Fruit fly (Drosophila melanogaster) whole organism, prepupa: ENCODE data around the gene TfAP-2.

Experiments used
- Blimp-1 ChIP-seq: fragments of 200-800 bp; sonication (Bioruptor generic); optimal IDR thresholded peaks from 3 replicates; lab custom pipeline; 2017; ENCODE audit warnings: missing biosample characterization, missing genetic modification characterization, mild to moderate bottlenecking, moderate library complexity, missing genetic modification reagents
- CG10631 ChIP-seq: fragments of 200-800 bp; sonication (Bioruptor generic); optimal IDR thresholded peaks from 2 replicates; lab custom pipeline; 2016; ENCODE audit warnings: missing biosample characterization, missing genetic modification characterization
- CG11294 ChIP-seq: fragments of 200-800 bp; sonication (Bioruptor generic); IDR thresholded peaks from 2 replicates; pipeline ENCODE4 v1.3.6; 2022; ENCODE audit warnings: missing biosample characterization, missing genetic modification characterization
- CG15336 ChIP-seq: fragments of 200-800 bp; sonication (Bioruptor generic); IDR thresholded peaks from 2 replicates; pipeline ENCODE4 v1.3.6; 2022; ENCODE audit warnings: missing biosample characterization, missing genetic modification characterization
- CG1621 ChIP-seq: fragments of 200-800 bp; sonication (Bioruptor generic); optimal IDR thresholded peaks from 3 replicates; lab custom pipeline; 2018; ENCODE audit warnings: missing biosample characterization, mild to moderate bottlenecking, missing genetic modification characterization
- CG3032 ChIP-seq: fragments of 200-800 bp; optimal IDR thresholded peaks from 2 replicates; lab custom pipeline; 2019; ENCODE audit warnings: missing biosample characterization, mild to moderate bottlenecking, missing genetic modification characterization, moderate library complexity
- CG32006 ChIP-seq: fragments of 200-800 bp; sonication (Bioruptor generic); optimal IDR thresholded peaks from 3 replicates; lab custom pipeline; 2017; ENCODE audit warnings: missing biosample characterization, mild to moderate bottlenecking, missing genetic modification characterization
- CG34406 ChIP-seq: fragments of 200-800 bp; sonication (Bioruptor generic); optimal IDR thresholded peaks from 3 replicates; lab custom pipeline; 2016; ENCODE audit warnings: missing biosample characterization, missing genetic modification characterization
- CG3919 ChIP-seq: fragments of 200-800 bp; sonication (Bioruptor generic); optimal IDR thresholded peaks from 3 replicates; lab custom pipeline; 2016; ENCODE audit warnings: missing biosample characterization, missing genetic modification characterization
- CG6163 ChIP-seq: fragments of 200-800 bp; sonication (Bioruptor generic); IDR thresholded peaks from 3 replicates; pipeline ENCODE4 v1.3.6; 2022; ENCODE audit warnings: missing biosample characterization, missing genetic modification characterization
- CG6792 ChIP-seq: fragments of 200-800 bp; sonication (Bioruptor generic); optimal IDR thresholded peaks from 3 replicates; lab custom pipeline; 2016; ENCODE audit warnings: missing biosample characterization, missing genetic modification characterization
- CG6808 ChIP-seq: fragments of 200-800 bp; sonication (Bioruptor generic); optimal IDR thresholded peaks from 3 replicates; lab custom pipeline; 2017; ENCODE audit warnings: missing biosample characterization, missing genetic modification characterization, mild to moderate bottlenecking, moderate library complexity, missing genetic modification reagents
- CG6854 ChIP-seq: fragments of 200-800 bp; sonication (Bioruptor generic); optimal IDR thresholded peaks from 2 replicates; lab custom pipeline; 2017; ENCODE audit warnings: missing biosample characterization, mild to moderate bottlenecking, missing genetic modification characterization
- CG7368 ChIP-seq: fragments of 200-800 bp; sonication (Bioruptor generic); optimal IDR thresholded peaks from 3 replicates; lab custom pipeline; 2016; ENCODE audit warnings: missing biosample characterization, missing genetic modification characterization
- CG8119 ChIP-seq: fragments of 200-800 bp; sonication (Bioruptor generic); IDR thresholded peaks from 3 replicates; pipeline ENCODE4 v1.3.6; 2022; ENCODE audit warnings: missing biosample characterization, missing genetic modification characterization
- CG8319 ChIP-seq: fragments of 200-800 bp; sonication (Bioruptor generic); optimal IDR thresholded peaks from 3 replicates; lab custom pipeline; 2016; ENCODE audit warnings: missing biosample characterization, missing genetic modification characterization
- Eip78C ChIP-seq: fragments of 200-800 bp; sonication (Bioruptor generic); peaks from one replicate; lab custom pipeline; 2016; ENCODE audit warnings: missing biosample characterization, missing genetic modification characterization
- Eip93F ChIP-seq: fragments of 200-800 bp; sonication (Bioruptor generic); optimal IDR thresholded peaks from 2 replicates; lab custom pipeline; 2016; ENCODE audit warnings: missing biosample characterization, mild to moderate bottlenecking, missing genetic modification characterization
- Gug ChIP-seq: fragments of 200-800 bp; sonication (Bioruptor generic); IDR thresholded peaks from 2 replicates; pipeline ENCODE4 v1.3.6; 2022; ENCODE audit warnings: missing biosample characterization, missing genetic modification characterization
- Hr39 ChIP-seq: fragments of 200-800 bp; sonication (Bioruptor generic); optimal IDR thresholded peaks from 2 replicates; lab custom pipeline; 2016; ENCODE audit warnings: missing biosample characterization, missing genetic modification characterization
- Lpt ChIP-seq: fragments of 200-800 bp; sonication (Bioruptor generic); optimal IDR thresholded peaks from 3 replicates; lab custom pipeline; 2016; ENCODE audit warnings: missing biosample characterization, missing genetic modification characterization
- Sox102F ChIP-seq: fragments of 200-800 bp; sonication (Bioruptor generic); optimal IDR thresholded peaks from 2 replicates; lab custom pipeline; 2016; ENCODE audit warnings: missing biosample characterization, mild to moderate bottlenecking, missing genetic modification characterization
- Sox14 ChIP-seq: fragments of 200-800 bp; sonication (Bioruptor generic); optimal IDR thresholded peaks from 3 replicates; lab custom pipeline; 2016; ENCODE audit warnings: missing biosample characterization, missing genetic modification characterization
- Sox15 ChIP-seq: fragments of 200-800 bp; sonication (Bioruptor generic); optimal IDR thresholded peaks from 3 replicates; lab custom pipeline; 2016; ENCODE audit warnings: missing biosample characterization, missing genetic modification characterization
- achi ChIP-seq: fragments of 200-800 bp; sonication (Bioruptor generic); optimal IDR thresholded peaks from 3 replicates; lab custom pipeline; 2016; ENCODE audit warnings: missing biosample characterization, missing genetic modification characterization
- cyc ChIP-seq: fragments of 200-800 bp; sonication (Bioruptor generic); optimal IDR thresholded peaks from 3 replicates; lab custom pipeline; 2016; ENCODE audit warnings: missing biosample characterization, missing genetic modification characterization
- dsx ChIP-seq: fragments of 200-800 bp; optimal IDR thresholded peaks from 3 replicates; lab custom pipeline; 2019; ENCODE audit warnings: missing biosample characterization, mild to moderate bottlenecking, missing genetic modification characterization, moderate library complexity; ENCODE audit not compliant: poor library complexity, severe bottlenecking
- eg ChIP-seq: fragments of 200-800 bp; sonication (Bioruptor generic); IDR thresholded peaks from 3 replicates; pipeline ENCODE4 v1.3.6; 2022; ENCODE audit warnings: missing biosample characterization, missing genetic modification characterization
- esn ChIP-seq: fragments of 200-800 bp; sonication (Bioruptor generic); optimal IDR thresholded peaks from 2 replicates; lab custom pipeline; 2016; ENCODE audit warnings: missing biosample characterization, mild to moderate bottlenecking, missing genetic modification characterization, moderate library complexity
- fd59A ChIP-seq: fragments of 200-800 bp; sonication (Bioruptor generic); optimal IDR thresholded peaks from 2 replicates; lab custom pipeline; 2017; ENCODE audit warnings: missing biosample characterization, mild to moderate bottlenecking, missing genetic modification characterization, missing genetic modification reagents
- fd85E ChIP-seq: fragments of 200-800 bp; sonication (Bioruptor generic); optimal IDR thresholded peaks from 3 replicates; lab custom pipeline; 2016; ENCODE audit warnings: missing biosample characterization, missing genetic modification characterization
- fkh ChIP-seq: fragments of 200-800 bp; sonication (Bioruptor generic); optimal IDR thresholded peaks from 3 replicates; lab custom pipeline; 2017; ENCODE audit warnings: missing biosample characterization, mild to moderate bottlenecking, missing genetic modification characterization, moderate library complexity
- pdm3 ChIP-seq: fragments of 200-800 bp; sonication (Bioruptor generic); optimal IDR thresholded peaks from 3 replicates; lab custom pipeline; 2016; ENCODE audit warnings: missing biosample characterization, missing genetic modification characterization
- salr ChIP-seq, 2 experiments: fragments of 200-800 bp; sonication (Bioruptor generic); optimal IDR thresholded peaks; 3 replicates each; lab custom pipeline; 2016 to 2018; ENCODE audit warnings: missing biosample characterization in 2 of 2, missing genetic modification characterization in 2 of 2, mild to moderate bottlenecking in 1 of 2
- spab ChIP-seq: fragments of 200-800 bp; sonication (Bioruptor generic); optimal IDR thresholded peaks from 2 replicates; lab custom pipeline; 2017; ENCODE audit warnings: missing biosample characterization, mild to moderate bottlenecking, missing genetic modification characterization, missing genetic modification reagents
- ss ChIP-seq, 2 experiments: fragments of 200-800 bp; sonication (Bioruptor generic); optimal IDR thresholded peaks; 2 replicates in 1 of 2; 3 replicates in 1 of 2; lab custom pipeline; 2017 to 2018; ENCODE audit warnings: mild to moderate bottlenecking in 2 of 2, missing biosample characterization in 2 of 2, missing genetic modification characterization in 2 of 2, moderate library complexity in 1 of 2
- svp ChIP-seq: fragments of 200-800 bp; sonication (Bioruptor generic); peaks from one replicate; lab custom pipeline; 2016; ENCODE audit warnings: missing biosample characterization, missing genetic modification characterization
- vri ChIP-seq: fragments of 200-800 bp; sonication (Bioruptor generic); optimal IDR thresholded peaks from 3 replicates; lab custom pipeline; 2016; ENCODE audit warnings: missing biosample characterization, mild to moderate bottlenecking, missing genetic modification characterization

The TfAP-2 gene

dm6 chr3L:21639059-21639458, 52.4 kb downstream of the TfAP-2 start, which contains the start of gene CG32445:
CG32445 (plus strand) TSS chr3L:21639359.
- TF ChIP-seq Lpt (GFP tag; lab: Kevin White, UChicago): no peak
- no peak for TF ChIP-seq achi (GFP tag; lab: Kevin White, UChicago)
- TF ChIP-seq CG3032 (tag; lab: Kevin White, UChicago): no peak
- TF ChIP-seq CG7368 (GFP tag; lab: Kevin White, UChicago): no peak
- TF ChIP-seq CG34406 (GFP tag; lab: Kevin White, UChicago): no peak
- no peak for TF ChIP-seq cyc
- no peak for TF ChIP-seq CG10631 (GFP tag; lab: Kevin White, UChicago)
- no peak for TF ChIP-seq Blimp-1 (GFP tag; lab: Kevin White, UChicago)
- TF ChIP-seq Hr39: no peak
- TF ChIP-seq svp: no peak
- TF ChIP-seq dsx (GFP tag; lab: Kevin White, UChicago): no peak
- no peak for TF ChIP-seq pdm3 (GFP tag; lab: Kevin White, UChicago)
- TF ChIP-seq vri: no peak
- TF ChIP-seq eg (GFP tag; lab: Robert Waterston, UW): no peak
- no peak for TF ChIP-seq ss (GFP tag; optimal IDR thresholded peaks at IDR 0.05; lab: Kevin White, UChicago)
- TF ChIP-seq Eip93F (GFP tag; lab: Kevin White, UChicago): no peak
- no peak for TF ChIP-seq fd59A (GFP tag; lab: Kevin White, UChicago)
- TF ChIP-seq Gug: no peak

- TF ChIP-seq CG3919 (no peak), CG6854 (peak; percentile 54), fd59A (GFP tag; lab: Kevin White, UChicago) (no peak), eg (GFP tag; lab: Robert Waterston, UW) (peak; percentile 36; the same call in 1 of the 3 replicates), CG8119 (GFP tag; lab: Robert Waterston, UW) (peak; percentile 38; the same call in 2 of the 3 replicates), CG32006 (no peak), Eip78C (GFP tag; lab: Kevin White, UChicago) (peak; percentile 81), dsx (GFP tag; lab: Kevin White, UChicago) (no peak), fkh (GFP tag; lab: Kevin White, UChicago) (peak; percentile 14), svp (peak; percentile 66), CG11294 (no peak), CG3032 (tag; lab: Kevin White, UChicago) (peak; percentile 41), Lpt (GFP tag; lab: Kevin White, UChicago) (no peak), CG6163 (GFP tag; lab: Robert Waterston, UW) (peak; percentile 60), Sox15 (no peak), CG1621 (tag; lab: Kevin White, UChicago) (peak; percentile 42), CG15336 (GFP tag; lab: Robert Waterston, UW) (peak; percentile 25; the same call in 1 of the 2 replicates), CG8319 (GFP tag; lab: Kevin White, UChicago) (no peak), CG7368 (GFP tag; lab: Kevin White, UChicago) (no peak), Sox102F (GFP tag; lab: Kevin White, UChicago) (no peak), Hr39 (no peak), Gug (no peak), salr (GFP tag; optimal IDR thresholded peaks at IDR 0.05; lab: Kevin White, UChicago) (no peak), fd85E (GFP tag; lab: Kevin White, UChicago) (no peak), ss (GFP tag; optimal IDR thresholded peaks at IDR 0.05; lab: Kevin White, UChicago) (peak in 1 of 2 experiments; percentile 38), esn (GFP tag; lab: Kevin White, UChicago) (peak; percentile 48), CG6808 (peak; percentile 100), spab (GFP tag; lab: Kevin White, UChicago) (no peak), Sox14 (GFP tag; lab: Kevin White, UChicago) (peak; percentile 47), CG6792 (GFP tag; lab: Kevin White, UChicago) (no peak)
These were observed 54.2 kb downstream of the TfAP-2 start, which contains the start of gene Atox1 for dm6 chr3L:21640815-21641214. Atox1 (plus strand) TSS chr3L:21640995.
